Worm (Caenorhabditis elegans) whole organism, L2 larva: ENCODE measurements around the gene gmeb-1.

Source experiments
- R02D3.7 ChIP-seq: fragments of 150-350 bp; optimal IDR thresholded peaks from 2 replicates; lab custom pipeline; 2014; ENCODE audit warnings: missing biosample characterization, missing genetic modification characterization
- Y55F3AM.14 ChIP-seq: fragments of 200-800 bp; sonication (Bioruptor generic); optimal IDR thresholded peaks from 2 replicates; lab custom pipeline; 2018; ENCODE audit warnings: mild to moderate bottlenecking, missing genetic modification characterization, missing compliant biosample characterization
- ZK546.5 ChIP-seq: sonication (generic microtip); optimal IDR thresholded peaks from 2 replicates; lab custom pipeline; 2017; ENCODE audit warnings: missing biosample characterization, missing genetic modification characterization
- alr-1 ChIP-seq: fragments of 150-350 bp; optimal IDR thresholded peaks from 2 replicates; lab custom pipeline; 2014; ENCODE audit warnings: missing biosample characterization, missing genetic modification characterization
- aly-2 ChIP-seq: fragments of 150-350 bp; optimal IDR thresholded peaks from 2 replicates; lab custom pipeline; 2014; ENCODE audit warnings: missing biosample characterization, missing genetic modification characterization
- blmp-1 ChIP-seq: sonication (generic microtip); optimal IDR thresholded peaks from 2 replicates; lab custom pipeline; 2017; ENCODE audit warnings: missing genetic modification characterization, mild to moderate bottlenecking, missing compliant biosample characterization, antibody characterized with exemption, moderate library complexity; ENCODE audit not compliant: insufficient read depth
- ceh-16 ChIP-seq: fragments of 150-350 bp; optimal IDR thresholded peaks from 2 replicates; lab custom pipeline; 2014; ENCODE audit warnings: missing biosample characterization, missing genetic modification characterization
- crh-2 ChIP-seq: sonication (generic microtip); optimal IDR thresholded peaks from 2 replicates; lab custom pipeline; 2017; ENCODE audit warnings: missing biosample characterization, missing genetic modification characterization
- egl-27 ChIP-seq: sonication (generic microtip); optimal IDR thresholded peaks from 3 replicates; lab custom pipeline; 2017; ENCODE audit warnings: missing biosample characterization, missing genetic modification reagents, missing genetic modification characterization
- elt-1 ChIP-seq: fragments of 150-350 bp; optimal IDR thresholded peaks from 2 replicates; lab custom pipeline; 2014; ENCODE audit warnings: missing biosample characterization, missing genetic modification characterization
- elt-3 ChIP-seq: sonication (generic microtip); optimal IDR thresholded peaks from 2 replicates; lab custom pipeline; 2017; ENCODE audit warnings: missing biosample characterization, missing genetic modification characterization
- fos-1 ChIP-seq: fragments of 150-350 bp; optimal IDR thresholded peaks from 2 replicates; lab custom pipeline; 2014; ENCODE audit warnings: missing biosample characterization, missing genetic modification characterization
- gmeb-1 ChIP-seq: fragments of 150-350 bp; optimal IDR thresholded peaks from 2 replicates; lab custom pipeline; 2014; ENCODE audit warnings: missing biosample characterization, missing genetic modification characterization
- lin-13 ChIP-seq: fragments of 150-350 bp; optimal IDR thresholded peaks from 2 replicates; lab custom pipeline; 2014; ENCODE audit warnings: missing biosample characterization, missing genetic modification reagents, missing genetic modification characterization
- lin-39 ChIP-seq: fragments of 150-350 bp; optimal IDR thresholded peaks from 2 replicates; lab custom pipeline; 2014; ENCODE audit warnings: missing biosample characterization, missing genetic modification reagents, missing genetic modification characterization
- lsy-2 ChIP-seq, 2 experiments: fragments of 150-350 bp in 1 of 2; sonication (generic microtip) in 1 of 2; optimal IDR thresholded peaks; 2 replicates each; lab custom pipeline; 2014 to 2017; ENCODE audit warnings: missing biosample characterization in 2 of 2, missing genetic modification characterization in 2 of 2
- mdl-1 ChIP-seq, 2 experiments: fragments of 150-350 bp in 1 of 2; sonication (generic microtip) in 1 of 2; optimal IDR thresholded peaks; 2 replicates each; lab custom pipeline; 2017; ENCODE audit warnings: missing biosample characterization in 2 of 2, missing genetic modification characterization in 2 of 2
- nhr-10 ChIP-seq: sonication (generic microtip); optimal IDR thresholded peaks from 2 replicates; lab custom pipeline; 2017; ENCODE audit warnings: missing biosample characterization, missing genetic modification characterization
- nhr-11 ChIP-seq: fragments of 150-350 bp; optimal IDR thresholded peaks from 2 replicates; lab custom pipeline; 2014; ENCODE audit warnings: missing biosample characterization, missing genetic modification characterization
- nhr-129 ChIP-seq: fragments of 150-350 bp; optimal IDR thresholded peaks from 2 replicates; lab custom pipeline; 2014; ENCODE audit warnings: missing biosample characterization, missing genetic modification characterization
- nhr-23 ChIP-seq: fragments of 150-350 bp; optimal IDR thresholded peaks from 2 replicates; lab custom pipeline; 2014; ENCODE audit warnings: missing biosample characterization, missing genetic modification reagents, missing genetic modification characterization
- nhr-25 ChIP-seq: fragments of 150-350 bp; sonication (generic microtip); optimal IDR thresholded peaks from 3 replicates; lab custom pipeline; 2014; ENCODE audit warnings: missing biosample characterization, missing genetic modification characterization
- nhr-77 ChIP-seq: fragments of 150-350 bp; optimal IDR thresholded peaks from 2 replicates; lab custom pipeline; 2014; ENCODE audit warnings: missing biosample characterization, missing genetic modification characterization
- sem-4 ChIP-seq: fragments of 150-350 bp; optimal IDR thresholded peaks from 2 replicates; lab custom pipeline; 2014; ENCODE audit warnings: missing biosample characterization, missing genetic modification reagents, missing genetic modification characterization
- skn-1 ChIP-seq: sonication (generic microtip); optimal IDR thresholded peaks from 2 replicates; lab custom pipeline; 2017; ENCODE audit warnings: missing biosample characterization, missing genetic modification characterization
- sma-3 ChIP-seq: sonication (generic microtip); optimal IDR thresholded peaks from 2 replicates; lab custom pipeline; 2016; ENCODE audit warnings: missing genetic modification reagents, missing genetic modification characterization, missing compliant biosample characterization
- sma-9 ChIP-seq, 2 experiments: fragments of 150-350 bp in 1 of 2; sonication (generic microtip) in 1 of 2; optimal IDR thresholded peaks; 2 replicates each; lab custom pipeline; 2014 to 2016; ENCODE audit warnings: missing genetic modification characterization in 2 of 2, mild to moderate bottlenecking in 1 of 2, missing biosample characterization in 1 of 2, missing compliant biosample characterization in 1 of 2, missing genetic modification reagents in 1 of 2, moderate library complexity in 1 of 2
- snpc-4 ChIP-seq: fragments of 150-350 bp; optimal IDR thresholded peaks from 2 replicates; lab custom pipeline; 2014; ENCODE audit warnings: missing biosample characterization, missing genetic modification characterization
- unc-39 ChIP-seq: fragments of 150-350 bp; optimal IDR thresholded peaks from 2 replicates; lab custom pipeline; 2014; ENCODE audit warnings: missing biosample characterization, missing genetic modification characterization
- unc-62 ChIP-seq: fragments of 150-350 bp; optimal IDR thresholded peaks from 2 replicates; lab custom pipeline; 2014; ENCODE audit warnings: missing biosample characterization, missing genetic modification reagents, missing genetic modification characterization
- zag-1 ChIP-seq: fragments of 150-350 bp; optimal IDR thresholded peaks from 2 replicates; lab custom pipeline; 2014; ENCODE audit warnings: missing biosample characterization, missing genetic modification characterization
- ztf-1 ChIP-seq: fragments of 200-800 bp; sonication (Bioruptor generic); conservative IDR thresholded peaks from 2 replicates; pipeline ENCODE4 v1.3.6; 2022; ENCODE audit warnings: missing genetic modification characterization, missing compliant biosample characterization
- ztf-11 ChIP-seq: sonication (generic microtip); optimal IDR thresholded peaks from 2 replicates; lab custom pipeline; 2017; ENCODE audit warnings: missing biosample characterization, missing genetic modification characterization
- ztf-4 ChIP-seq: fragments of 150-350 bp; optimal IDR thresholded peaks from 2 replicates; lab custom pipeline; 2014; ENCODE audit warnings: missing biosample characterization, missing genetic modification characterization

Gene gmeb-1

DNA sequence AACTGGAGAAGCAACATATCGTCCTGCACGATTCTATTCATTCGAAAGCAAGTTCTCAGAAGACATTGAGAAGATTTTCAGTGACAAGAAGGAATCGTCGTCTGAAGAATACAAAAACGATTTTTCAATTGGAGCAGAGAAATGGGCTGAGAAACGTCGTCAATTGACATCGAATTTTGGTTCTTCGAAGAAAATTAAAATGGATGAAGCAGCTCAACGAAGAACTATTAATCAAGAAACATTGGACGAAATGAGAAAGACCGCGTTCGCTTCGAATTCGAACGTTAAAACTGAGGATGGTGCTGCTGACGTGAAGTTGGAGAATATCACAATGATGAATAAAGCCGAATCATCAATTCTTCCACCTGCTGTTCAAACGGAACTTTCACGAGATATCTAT is 26.8 kb downstream of the gmeb-1 start, which contains the start of gene rpt-4:
rpt-4 (minus strand) TSS at position 101 of the 400 bp plus-strand sequence.
- TF ChIP-seq ztf-11 (tag; lab: Kevin White, UChicago) (no peak), sma-9 (GFP tag; optimal IDR thresholded peaks at IDR 0.05; lab: Kevin White, UChicago) (no peak), sma-9 (tag; optimal IDR thresholded peaks at IDR 0.05; lab: Kevin White, UChicago) (no peak), nhr-11 (tag; lab: Kevin White, UChicago) (no peak), ceh-16 (tag; lab: Kevin White, UChicago) (no peak), egl-27 (no peak), nhr-25 (tag; lab: Kevin White, UChicago) (no peak), crh-2 (tag; lab: Kevin White, UChicago) (no peak), blmp-1 (tag; lab: Kevin White, UChicago) (no peak)

DNA sequence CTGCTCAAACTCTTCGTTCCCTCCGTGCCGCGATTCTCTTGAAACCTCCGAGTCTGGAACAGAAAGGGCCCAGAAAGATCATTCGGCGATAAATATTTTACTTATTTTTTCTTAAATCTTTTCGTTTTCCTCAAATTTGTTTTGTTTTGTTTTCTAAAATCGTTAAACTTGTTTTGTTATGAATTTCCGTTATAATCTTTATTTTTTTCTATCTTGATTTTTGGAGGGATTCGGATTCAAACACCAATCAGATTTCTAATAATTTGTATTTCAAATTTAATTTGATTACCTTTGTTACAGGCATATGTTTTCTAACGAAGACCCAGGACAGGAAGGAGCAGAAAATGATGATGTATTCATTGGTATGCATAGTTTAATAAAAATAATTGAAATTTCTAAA is 27.9 kb downstream of the gmeb-1 start, which contains the start of gene C23H3.5:
C23H3.5 (plus strand) TSS at position 301 of the 400 bp plus-strand sequence.
- TF ChIP-seq ztf-4 (tag; lab: Kevin White, UChicago) = no peak
- TF ChIP-seq mdl-1 (tag; optimal IDR thresholded peaks at IDR 0.05; lab: Kevin White, UChicago) = no peak
- TF ChIP-seq ztf-11 (tag; lab: Kevin White, UChicago) = no peak
- TF ChIP-seq lin-13 (GFP tag; lab: Kevin White, UChicago) = no peak

DNA sequence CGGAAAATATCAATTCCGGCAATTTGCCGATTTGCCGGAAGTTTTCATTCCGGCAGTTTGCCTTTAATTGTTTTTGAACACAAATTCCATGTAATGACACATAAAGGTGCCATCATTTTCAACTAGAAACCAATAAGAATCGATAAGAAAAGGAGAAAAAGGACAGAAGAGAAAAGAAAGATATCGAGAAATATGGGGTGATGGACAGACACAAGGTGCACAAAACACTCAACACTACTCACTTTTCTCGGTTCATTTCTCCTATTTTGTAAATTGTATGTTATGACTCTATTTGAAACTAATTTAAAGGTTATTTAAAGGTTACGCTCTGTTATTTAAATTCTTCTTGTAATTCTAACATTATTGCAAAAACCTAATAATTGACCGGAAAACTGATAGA is 31.5 kb downstream of the gmeb-1 start:
- TF ChIP-seq fos-1 (tag; lab: Kevin White, UChicago) (peak; percentile 74), mdl-1 (tag; optimal IDR thresholded peaks at IDR 0.05; lab: Kevin White, UChicago) (no peak), lin-13 (GFP tag; lab: Kevin White, UChicago) (peak; percentile 10), crh-2 (tag; lab: Kevin White, UChicago) (peak; percentile 11)

DNA sequence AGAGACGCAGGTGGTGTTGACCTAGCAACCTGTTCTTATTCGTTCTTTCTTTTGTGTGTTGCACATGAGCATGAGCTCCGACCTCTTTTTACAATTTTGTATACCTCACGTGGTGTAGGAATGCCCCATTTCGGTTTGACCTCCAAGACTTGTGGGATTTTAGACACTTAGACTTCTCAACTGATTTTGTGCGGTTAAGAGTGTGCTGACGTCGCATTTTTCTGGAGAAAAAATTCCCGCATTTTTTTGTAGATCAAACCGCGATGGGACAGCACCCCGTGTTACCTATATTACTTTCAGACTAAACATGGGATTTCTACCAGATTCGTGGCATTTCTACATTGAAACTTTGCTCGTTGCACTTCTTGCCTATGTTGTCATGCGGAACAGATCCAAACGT is 32.0 kb downstream of the gmeb-1 start, which contains the start of gene sptl-1:
sptl-1 (plus strand) TSS at position 301 of the 400 bp plus-strand sequence.
- TF ChIP-seq nhr-129 (no peak), snpc-4 (tag; lab: Kevin White, UChicago) (no peak), alr-1 (tag; lab: Kevin White, UChicago) (no peak), lin-13 (GFP tag; lab: Kevin White, UChicago) (no peak), ceh-16 (tag; lab: Kevin White, UChicago) (no peak), lsy-2 (tag; optimal IDR thresholded peaks at IDR 0.05; lab: Kevin White, UChicago) (no peak), aly-2 (tag; lab: Kevin White, UChicago) (no peak), R02D3.7 (tag; lab: Kevin White, UChicago) (no peak), zag-1 (tag; lab: Kevin White, UChicago) (no peak), sem-4 (tag; lab: Kevin White, UChicago) (no peak), crh-2 (tag; lab: Kevin White, UChicago) (no peak), nhr-10 (tag; lab: Kevin White, UChicago) (no peak), unc-39 (no peak), nhr-23 (tag; lab: Kevin White, UChicago) (no peak), skn-1 (tag; lab: Kevin White, UChicago) (no peak), Y55F3AM.14 (no peak)

DNA sequence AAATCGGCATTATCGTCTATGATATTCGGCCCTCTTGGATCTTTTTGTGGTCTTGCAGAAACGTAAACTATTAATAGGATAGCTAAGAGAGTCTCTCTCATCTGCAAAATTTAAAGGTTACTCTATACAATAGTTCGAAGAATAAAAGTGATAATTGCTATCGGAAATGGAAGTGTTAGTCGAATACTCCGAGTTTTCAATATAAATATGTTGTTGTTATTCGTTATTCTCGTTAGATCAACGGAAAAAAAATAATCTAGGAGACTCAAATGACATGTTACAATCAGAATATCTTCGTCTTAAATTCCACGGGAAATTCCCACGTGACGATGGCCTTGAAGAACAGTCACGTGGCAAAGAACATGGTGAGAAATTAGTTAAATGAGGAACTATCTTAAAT is 35.9 kb downstream of the gmeb-1 start, which contains the start of gene tre-5:
tre-5 (minus strand) TSS at position 101 of the 400 bp plus-strand sequence.
- TF ChIP-seq elt-1 (no peak), unc-39 (no peak), blmp-1 (tag; lab: Kevin White, UChicago) (no peak), ZK546.5 (tag; lab: Kevin White, UChicago) (no peak), snpc-4 (tag; lab: Kevin White, UChicago) (no peak), elt-3 (no peak), lin-13 (GFP tag; lab: Kevin White, UChicago) (no peak)

DNA sequence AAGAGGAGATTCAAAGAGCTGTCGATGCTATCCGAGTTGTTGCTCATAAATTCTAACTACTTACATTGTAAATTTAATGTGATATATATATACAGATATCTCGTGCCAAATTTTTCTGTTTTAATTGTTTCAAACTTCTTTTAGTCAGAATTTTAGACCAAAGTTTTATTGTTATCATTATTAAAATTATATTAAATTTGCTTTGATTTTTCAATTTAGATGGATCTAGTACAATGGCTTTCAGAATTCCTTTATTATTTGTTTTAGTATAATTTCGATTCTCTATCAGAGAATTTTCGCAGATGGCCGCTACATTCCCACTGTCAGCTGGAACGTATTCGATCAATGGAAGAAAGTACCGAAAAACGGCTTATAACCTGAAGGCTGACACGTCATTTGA is 38.0 kb downstream of the gmeb-1 start, which contains the start of gene ascc-1:
ascc-1 (plus strand) TSS at position 301 of the 400 bp plus-strand sequence.
- TF ChIP-seq unc-62 (GFP tag; lab: Kevin White, UChicago) (no peak), skn-1 (tag; lab: Kevin White, UChicago) (no peak), Y55F3AM.14 (no peak), lin-39 (tag; lab: Kevin White, UChicago) (no peak), ztf-1 (no peak), sma-3 (no peak), ceh-16 (tag; lab: Kevin White, UChicago) (no peak), sma-9 (GFP tag; optimal IDR thresholded peaks at IDR 0.05; lab: Kevin White, UChicago) (no peak), sma-9 (tag; optimal IDR thresholded peaks at IDR 0.05; lab: Kevin White, UChicago) (no peak), gmeb-1 (tag; lab: Kevin White, UChicago) (no peak), alr-1 (tag; lab: Kevin White, UChicago) (no peak), nhr-77 (tag; lab: Kevin White, UChicago) (no peak)
